Worm (Caenorhabditis elegans): Measurements from ENCODE around the gene C27D6.1.
"Not testable (repeated sequence)": the region's sequence is repeated elsewhere in the genome, so short reads cannot be mapped to it uniquely, and the experiment has no call there.

- not testable (repeated sequence) for TF ChIP-seq cog-1 (tag; optimal IDR thresholded peaks at IDR 0.05); ref-1 (GFP tag; conservative IDR thresholded peaks at IDR 0.05); ztf-29 (GFP tag; IDR thresholded peaks at IDR 0.05)
Measured at ce11 chrII:5158774-5159173, 13.8 kb upstream of the C27D6.1 start, which contains the start of gene F58A6.9.
